Worm (Caenorhabditis elegans) whole organism, dauer: ENCODE data around the gene skr-15.

Experiments used
- unc-62 ChIP-seq: sonication (generic microtip); optimal IDR thresholded peaks from 2 replicates; lab custom pipeline; 2017; ENCODE audit warnings: missing biosample characterization, missing genetic modification reagents, missing genetic modification characterization

The skr-15 gene

DNA sequence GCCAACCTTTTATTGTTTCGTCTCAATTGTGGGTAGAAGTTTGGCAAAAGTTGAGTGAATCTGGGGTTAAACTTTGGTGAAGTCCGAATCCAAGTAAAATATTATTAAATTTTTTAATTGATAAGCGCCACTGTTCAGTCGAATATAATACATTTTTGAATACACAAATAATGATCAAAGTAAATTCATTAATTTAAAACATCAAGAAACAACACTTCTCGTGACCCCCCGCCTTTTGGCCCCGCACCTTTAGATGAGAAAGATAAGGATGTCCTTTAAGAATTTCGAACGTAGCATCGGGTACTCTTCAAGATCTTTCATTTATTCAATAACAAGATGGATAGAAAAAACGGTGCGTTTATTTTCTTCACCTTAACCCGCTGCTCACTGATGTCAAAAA, 28.7 kb downstream of the skr-15 start, which contains the start of gene nhr-257:
Gene nhr-257, plus strand, starts transcription at position 301 of the 400 bp plus-strand sequence.
- TF ChIP-seq unc-62 (GFP tag; lab: Kevin White, UChicago): no peak

DNA sequence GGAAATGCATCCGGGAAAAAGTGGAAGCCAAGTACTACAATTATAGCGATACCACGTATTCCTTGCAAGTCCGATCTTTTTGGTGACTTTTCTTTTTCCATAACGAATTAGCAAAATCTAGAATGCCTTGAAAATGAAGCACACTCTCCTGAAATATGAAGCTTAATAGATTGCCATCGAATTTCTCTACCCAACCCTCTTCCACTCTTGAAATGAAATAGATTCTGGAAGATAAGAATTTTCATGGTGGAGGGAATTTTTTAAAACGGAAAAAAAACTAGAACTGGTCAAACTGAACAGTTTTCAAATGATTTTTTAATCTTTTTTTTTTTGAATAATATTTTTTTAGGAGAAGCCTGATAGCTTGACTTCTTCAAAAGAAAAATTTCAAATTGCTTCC, 36.9 kb downstream of the skr-15 start, which contains the start of gene oac-11:
Gene oac-11, minus strand, starts transcription at position 101 of the 400 bp plus-strand sequence.
- no peak for TF ChIP-seq unc-62 (GFP tag; lab: Kevin White, UChicago)

DNA sequence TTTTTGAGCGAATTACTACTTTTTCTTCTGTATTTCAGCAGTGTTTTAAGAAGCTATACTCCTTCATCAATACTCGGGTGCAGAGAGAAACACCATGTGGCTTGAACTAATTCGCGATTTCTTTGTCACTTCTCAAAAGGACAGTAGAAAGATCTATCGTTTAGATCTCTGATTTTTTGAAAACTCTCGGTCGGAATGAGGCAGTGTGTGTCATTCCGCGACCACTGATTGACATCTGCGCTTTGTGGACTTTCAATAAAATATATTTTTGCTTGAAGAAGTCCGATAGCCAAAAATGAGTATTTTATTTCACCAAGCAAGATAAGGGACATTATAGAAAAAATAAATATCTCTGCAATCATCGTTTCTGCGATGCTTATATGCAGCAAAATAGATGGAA, 38.1 kb downstream of the skr-15 start:
- no peak for TF ChIP-seq unc-62 (GFP tag; lab: Kevin White, UChicago)

DNA sequence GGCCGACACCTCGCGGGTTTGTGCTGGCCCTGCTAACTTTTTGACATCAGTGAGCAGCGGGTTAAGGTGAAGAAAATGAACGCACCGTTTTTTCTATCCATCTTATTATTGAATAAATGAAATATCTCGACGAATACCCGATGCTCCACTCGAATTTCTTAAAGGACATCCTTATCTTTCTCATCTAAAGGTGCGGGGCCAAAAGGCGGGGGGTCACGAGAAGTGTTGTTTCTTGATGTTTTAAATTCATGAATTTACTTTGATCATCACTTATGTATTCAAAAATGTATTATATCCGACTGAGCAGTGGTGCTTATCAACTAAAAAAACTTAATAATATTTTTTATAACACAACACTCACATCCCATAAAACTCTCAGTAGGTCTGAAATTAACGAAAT, 40.7 kb downstream of the skr-15 start, which contains the start of gene nhr-261:
Gene nhr-261, minus strand, starts transcription at position 101 of the 400 bp plus-strand sequence.
- no peak for TF ChIP-seq unc-62 (GFP tag; lab: Kevin White, UChicago)

DNA sequence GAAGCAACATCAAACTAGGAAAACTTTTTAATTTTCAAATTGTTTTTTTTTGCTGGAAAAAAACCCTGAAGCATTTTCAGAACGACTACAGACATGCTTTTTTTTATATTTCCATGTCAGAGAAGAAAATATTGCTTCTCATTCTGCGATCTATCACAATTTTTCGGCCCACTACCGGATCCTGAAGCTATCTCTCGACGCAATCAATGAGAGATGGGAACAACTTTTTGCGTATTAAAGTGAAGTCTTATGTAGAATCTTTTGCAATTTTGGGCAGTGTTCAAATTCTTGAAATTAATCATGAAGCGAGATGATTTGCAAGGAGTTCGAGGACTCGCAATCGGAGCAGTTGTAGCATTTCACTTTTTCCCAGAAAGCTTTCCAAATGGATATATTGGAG, 45.6 kb downstream of the skr-15 start, which contains the start of gene oac-10:
Gene oac-10, plus strand, starts transcription at position 301 of the 400 bp plus-strand sequence.
- no peak for TF ChIP-seq unc-62 (GFP tag; lab: Kevin White, UChicago)
